Worm (Caenorhabditis elegans) whole organism, L1 larva: Measurements from ENCODE around the gene T19H5.6.

Experiments used
- C04F5.9 ChIP-seq: sonication (generic microtip); optimal IDR thresholded peaks from 2 replicates; lab custom pipeline; 2016; ENCODE audit warnings: missing genetic modification characterization, missing compliant biosample characterization
- F16B12.6 ChIP-seq: fragments of 150-350 bp; optimal IDR thresholded peaks from 2 replicates; lab custom pipeline; 2014; ENCODE audit warnings: missing biosample characterization, missing genetic modification characterization
- alr-1 ChIP-seq: fragments of 200-800 bp; sonication (Bioruptor generic); optimal IDR thresholded peaks from 2 replicates; lab custom pipeline; 2018; ENCODE audit warnings: borderline replicate concordance, mild to moderate bottlenecking, missing genetic modification characterization, missing compliant biosample characterization
- aly-2 ChIP-seq: fragments of 150-350 bp; optimal IDR thresholded peaks from 2 replicates; lab custom pipeline; 2014; ENCODE audit warnings: missing biosample characterization, missing genetic modification characterization
- blmp-1 ChIP-seq: fragments of 150-350 bp; optimal IDR thresholded peaks from 2 replicates; lab custom pipeline; 2014; ENCODE audit warnings: missing biosample characterization, missing genetic modification characterization
- ceh-63 ChIP-seq: fragments of 200-800 bp; sonication (Bioruptor generic); optimal IDR thresholded peaks from 2 replicates; lab custom pipeline; 2018; ENCODE audit warnings: mild to moderate bottlenecking, missing genetic modification characterization, missing compliant biosample characterization
- ceh-82 ChIP-seq, 3 experiments: fragments of 150-350 bp in 1 of 3; sonication (generic microtip) in 2 of 3; optimal IDR thresholded peaks; 2 replicates each; lab custom pipeline; 2014 to 2017; ENCODE audit warnings: missing biosample characterization in 3 of 3, missing genetic modification characterization in 3 of 3
- ceh-90 ChIP-seq: sonication (generic microtip); optimal IDR thresholded peaks from 2 replicates; lab custom pipeline; 2016; ENCODE audit warnings: missing genetic modification characterization, missing compliant biosample characterization
- dpl-1 ChIP-seq, 3 experiments: fragments of 150-350 bp in 2 of 3; sonication (generic microtip) in 1 of 3; optimal IDR thresholded peaks; 2 replicates each; lab custom pipeline; 2014 to 2017; ENCODE audit warnings: missing biosample characterization in 3 of 3, missing genetic modification characterization in 3 of 3, missing genetic modification reagents in 3 of 3
- dsc-1 ChIP-seq: sonication (generic microtip); optimal IDR thresholded peaks from 2 replicates; lab custom pipeline; 2016; ENCODE audit warnings: mild to moderate bottlenecking, missing genetic modification characterization, missing compliant biosample characterization
- egl-13 ChIP-seq: sonication (generic microtip); optimal IDR thresholded peaks from 2 replicates; lab custom pipeline; 2016; ENCODE audit warnings: missing genotype, missing genetic modification reagents, missing genetic modification characterization, missing compliant biosample characterization
- elt-2 ChIP-seq: sonication (generic microtip); optimal IDR thresholded peaks from 2 replicates; lab custom pipeline; 2016; ENCODE audit warnings: missing genetic modification characterization, mild to moderate bottlenecking, inconsistent platforms, missing compliant biosample characterization, missing genetic modification reagents
- elt-3 ChIP-seq, 6 experiments: fragments of 150-350 bp in 1 of 6; sonication (generic microtip); optimal IDR thresholded peaks; 2 replicates each; lab custom pipeline; 2017 to 2018; ENCODE audit warnings: missing biosample characterization in 6 of 6, missing genetic modification characterization in 6 of 6, inconsistent platforms in 1 of 6
- fkh-8 ChIP-seq: sonication (generic microtip); optimal IDR thresholded peaks from 2 replicates; lab custom pipeline; 2016; ENCODE audit warnings: mild to moderate bottlenecking, missing genetic modification characterization, missing compliant biosample characterization
- isw-1 ChIP-seq: fragments of 200-800 bp; sonication (Bioruptor generic); IDR thresholded peaks from 2 replicates; pipeline ENCODE4 v1.3.6; 2022; ENCODE audit warnings: missing genetic modification characterization, missing compliant biosample characterization
- jun-1 ChIP-seq: fragments of 150-350 bp; optimal IDR thresholded peaks from 2 replicates; lab custom pipeline; 2014; ENCODE audit warnings: missing biosample characterization, missing genetic modification reagents, missing genetic modification characterization
- lin-15B ChIP-seq: fragments of 150-350 bp; sonication (generic microtip); optimal IDR thresholded peaks from 3 replicates; lab custom pipeline; 2014; ENCODE audit warnings: missing biosample characterization, missing genetic modification characterization
- lin-35 ChIP-seq, 2 experiments: fragments of 150-350 bp; optimal IDR thresholded peaks; 2 replicates each; lab custom pipeline; 2014; ENCODE audit warnings: missing biosample characterization in 2 of 2, missing genetic modification characterization in 2 of 2, missing genetic modification reagents in 2 of 2
- lsy-2 ChIP-seq, 2 experiments: fragments of 150-350 bp; optimal IDR thresholded peaks; 2 replicates each; lab custom pipeline; 2014; ENCODE audit warnings: missing biosample characterization in 2 of 2, missing genetic modification characterization in 2 of 2
- nhr-11 ChIP-seq: fragments of 150-350 bp; optimal IDR thresholded peaks from 2 replicates; lab custom pipeline; 2014; ENCODE audit warnings: missing biosample characterization, missing genetic modification characterization
- nhr-12 ChIP-seq: sonication (generic microtip); optimal IDR thresholded peaks from 2 replicates; lab custom pipeline; 2017; ENCODE audit warnings: missing biosample characterization, missing genetic modification characterization
- nhr-20 ChIP-seq: sonication (generic microtip); optimal IDR thresholded peaks from 2 replicates; lab custom pipeline; 2016; ENCODE audit warnings: mild to moderate bottlenecking, missing genetic modification characterization, missing compliant biosample characterization
- nhr-28 ChIP-seq: fragments of 150-350 bp; optimal IDR thresholded peaks from 2 replicates; lab custom pipeline; 2014; ENCODE audit warnings: missing biosample characterization, missing genetic modification characterization
- nhr-77 ChIP-seq: fragments of 150-350 bp; optimal IDR thresholded peaks from 2 replicates; lab custom pipeline; 2014; ENCODE audit warnings: missing biosample characterization, missing genetic modification characterization
- pag-3 ChIP-seq: sonication (generic microtip); optimal IDR thresholded peaks from 2 replicates; lab custom pipeline; 2017; ENCODE audit warnings: missing genetic modification characterization, mild to moderate bottlenecking, missing compliant biosample characterization, antibody characterized with exemption, borderline replicate concordance; ENCODE audit not compliant: insufficient read depth
- rnt-1 ChIP-seq: sonication (generic microtip); optimal IDR thresholded peaks from 2 replicates; lab custom pipeline; 2016; ENCODE audit warnings: mild to moderate bottlenecking, missing genetic modification characterization, moderate library complexity, missing compliant biosample characterization
- snu-23 ChIP-seq: sonication (generic microtip); optimal IDR thresholded peaks from 2 replicates; lab custom pipeline; 2016; ENCODE audit warnings: missing genetic modification characterization, missing compliant biosample characterization
- sox-4 ChIP-seq: sonication (generic microtip); optimal IDR thresholded peaks from 2 replicates; lab custom pipeline; 2016; ENCODE audit warnings: missing genetic modification characterization, missing compliant biosample characterization
- tlp-1 ChIP-seq: fragments of 150-350 bp; optimal IDR thresholded peaks from 2 replicates; lab custom pipeline; 2014; ENCODE audit warnings: missing biosample characterization, missing genetic modification characterization
- unc-130 ChIP-seq: fragments of 150-350 bp; optimal IDR thresholded peaks from 2 replicates; lab custom pipeline; 2017; ENCODE audit warnings: missing biosample characterization, missing genetic modification characterization, inconsistent platforms
- unc-62 ChIP-seq: fragments of 150-350 bp; optimal IDR thresholded peaks from 2 replicates; lab custom pipeline; 2014; ENCODE audit warnings: missing biosample characterization, missing genetic modification reagents, missing genetic modification characterization
- unc-98 ChIP-seq: fragments of 200-800 bp; sonication (Bioruptor generic); IDR thresholded peaks from 2 replicates; pipeline ENCODE4 v1.3.6; 2022; ENCODE audit warnings: missing genetic modification characterization, missing compliant biosample characterization
- vab-15 ChIP-seq: sonication (generic microtip); optimal IDR thresholded peaks from 2 replicates; lab custom pipeline; 2017; ENCODE audit warnings: missing genotype, mild to moderate bottlenecking, missing genetic modification characterization, missing compliant biosample characterization
- ztf-4 ChIP-seq: fragments of 150-350 bp; optimal IDR thresholded peaks from 2 replicates; lab custom pipeline; 2014; ENCODE audit warnings: missing biosample characterization, missing genetic modification characterization

The T19H5.6 gene

ce11 chrII:9480006-9480405 is 10.0 kb upstream of the T19H5.6 start, which contains the start of gene T19H5.7:
Gene T19H5.7, minus strand, starts transcription at chrII:9480106.
- TF ChIP-seq unc-98 (GFP tag; lab: Robert Waterston, UW) (no peak), pag-3 (no peak), alr-1 (tag; lab: Kevin White, UChicago) (no peak), unc-62 (GFP tag; lab: Kevin White, UChicago) (no peak), jun-1 (no peak), nhr-12 (tag; lab: Kevin White, UChicago) (no peak), tlp-1 (tag; lab: Kevin White, UChicago) (no peak), isw-1 (GFP tag; lab: Robert Waterston, UW) (no peak), vab-15 (no peak)

- TF ChIP-seq vab-15 (no peak), alr-1 (tag; lab: Kevin White, UChicago) (no peak)
Measured at ce11 chrII:9477567-9477966, 7.5 kb upstream of the T19H5.6 start, which contains the start of gene chil-27. Gene chil-27, plus strand, starts transcription at chrII:9477867.

- TF ChIP-seq nhr-11 (tag; lab: Kevin White, UChicago) (no peak), rnt-1 (tag; lab: Kevin White, UChicago) (no peak), snu-23 (GFP tag; lab: Kevin White, UChicago) (no peak), dpl-1 (GFP tag; optimal IDR thresholded peaks at IDR 0.05; lab: Kevin White, UChicago) (no peak), C04F5.9 (tag; lab: Kevin White, UChicago) (no peak), lsy-2 (tag; optimal IDR thresholded peaks at IDR 0.05; lab: Kevin White, UChicago) (no peak), ceh-63 (no peak), ceh-90 (tag; lab: Kevin White, UChicago) (no peak), F16B12.6 (tag; lab: Kevin White, UChicago) (no peak), aly-2 (tag; lab: Kevin White, UChicago) (no peak), elt-3 (tag; optimal IDR thresholded peaks at IDR 0.05; lab: Kevin White, UChicago) (no peak), unc-130 (tag; lab: Kevin White, UChicago) (no peak), egl-13 (no peak), lin-15B (tag; lab: Kevin White, UChicago) (no peak)
Measured at ce11 chrII:9474367-9475105, 4.5 kb upstream of the T19H5.6 start, which contains the start of the genes chil-25 and chil-26. Gene chil-25, minus strand, starts transcription at chrII:9474467. Gene chil-26, plus strand, starts transcription at chrII:9475055.

ce11 chrII:9468414-9468813 is 1.6 kb downstream of the T19H5.6 start, which contains the start of gene chil-23:
Gene chil-23, minus strand, starts transcription at chrII:9468611.
- peak; percentile 17 for TF ChIP-seq nhr-20 (tag; lab: Kevin White, UChicago)
- no peak for TF ChIP-seq ceh-82 (tag; optimal IDR thresholded peaks at IDR 0.05; lab: Kevin White, UChicago)
- TF ChIP-seq elt-2 (tag; lab: Kevin White, UChicago): peak; percentile 95
- TF ChIP-seq blmp-1 (tag; lab: Kevin White, UChicago): no peak

- TF ChIP-seq sox-4 (no peak), lin-35 (GFP tag; optimal IDR thresholded peaks at IDR 0.05; lab: Kevin White, UChicago) (no peak), dpl-1 (GFP tag; optimal IDR thresholded peaks at IDR 0.05; lab: Kevin White, UChicago) (no peak), nhr-20 (tag; lab: Kevin White, UChicago) (no peak), snu-23 (GFP tag; lab: Kevin White, UChicago) (no peak), ztf-4 (tag; lab: Kevin White, UChicago) (no peak), nhr-28 (tag; lab: Kevin White, UChicago) (no peak), F16B12.6 (tag; lab: Kevin White, UChicago) (no peak), fkh-8 (tag; lab: Kevin White, UChicago) (no peak), dsc-1 (tag; lab: Kevin White, UChicago) (no peak), nhr-77 (tag; lab: Kevin White, UChicago) (no peak)
Measured at ce11 chrII:9466095-9466494, 3.9 kb downstream of the T19H5.6 start, which contains the start of gene chil-22. Gene chil-22, minus strand, starts transcription at chrII:9466195.
